Worm (Caenorhabditis elegans) whole organism, young adult: ENCODE results near the gene T20B12.5.

ENCODE experiments used
- F10E7.11 ChIP-seq: sonication (generic microtip); optimal IDR thresholded peaks from 2 replicates; lab custom pipeline; 2017; ENCODE audit warnings: mild to moderate bottlenecking, missing genetic modification characterization, moderate library complexity, missing compliant biosample characterization
- F33H1.4 ChIP-seq: fragments of 200-800 bp; sonication (Bioruptor generic); IDR thresholded peaks from 2 replicates; pipeline ENCODE4 v1.3.6; 2022; ENCODE audit warnings: missing genetic modification reagents, missing genetic modification characterization, missing compliant biosample characterization
- F55B11.4 ChIP-seq: sonication (generic microtip); optimal IDR thresholded peaks from 2 replicates; lab custom pipeline; 2016; ENCODE audit warnings: missing compliant biosample characterization, missing genetic modification characterization, borderline replicate concordance; ENCODE audit not compliant: insufficient read depth
- Y53F4B.3 ChIP-seq: fragments of 200-800 bp; sonication (Bioruptor generic); IDR thresholded peaks from 2 replicates; pipeline ENCODE4 v1.3.6; 2022; ENCODE audit warnings: missing genetic modification reagents, missing genetic modification characterization, missing compliant biosample characterization
- Y67H2A.10 ChIP-seq: fragments of 200-800 bp; sonication (Bioruptor generic); conservative IDR thresholded peaks from 2 replicates; pipeline ENCODE4 v1.3.6; 2022; ENCODE audit warnings: missing genetic modification reagents, missing genetic modification characterization, missing compliant biosample characterization
- akir-1 ChIP-seq: fragments of 200-800 bp; sonication (Bioruptor generic); optimal IDR thresholded peaks from 2 replicates; lab custom pipeline; 2018; ENCODE audit warnings: mild to moderate bottlenecking, missing genetic modification characterization, moderate library complexity, missing compliant biosample characterization
- ama-1 ChIP-seq, 3 experiments: fragments of 150-350 bp in 1 of 3; sonication (generic microtip) in 2 of 3; optimal IDR thresholded peaks; 2 replicates each; lab custom pipeline; 2014 to 2018; ENCODE audit warnings: missing biosample characterization in 2 of 3, missing genetic modification characterization in 2 of 3, missing genetic modification reagents in 2 of 3
- aptf-2 ChIP-seq: fragments of 200-800 bp; sonication (Bioruptor generic); conservative IDR thresholded peaks from 2 replicates; pipeline ENCODE4 v1.3.6; 2022; ENCODE audit warnings: missing genetic modification reagents, missing genetic modification characterization, missing compliant biosample characterization
- attf-3 ChIP-seq: fragments of 200-800 bp; sonication (Bioruptor generic); conservative IDR thresholded peaks from 2 replicates; pipeline ENCODE4 v1.3.6; 2022; ENCODE audit warnings: missing genetic modification reagents, missing genetic modification characterization, missing compliant biosample characterization
- attf-5 ChIP-seq: fragments of 200-800 bp; sonication (Bioruptor generic); optimal IDR thresholded peaks from 2 replicates; lab custom pipeline; 2018; ENCODE audit warnings: mild to moderate bottlenecking, missing genetic modification characterization, missing compliant biosample characterization
- cebp-1 ChIP-seq, 2 experiments: fragments of 200-800 bp in 1 of 2; sonication (Bioruptor generic) in 1 of 2; sonication (generic microtip) in 1 of 2; IDR thresholded peaks in 1 of 2; optimal IDR thresholded peaks in 1 of 2; 2 replicates each; pipeline versions ENCODE4 v1.3.6 to Lab custom; 2017 to 2022; ENCODE audit warnings: missing compliant biosample characterization in 2 of 2, missing genetic modification characterization in 2 of 2, mild to moderate bottlenecking in 1 of 2, missing genetic modification reagents in 1 of 2, moderate library complexity in 1 of 2
- ceh-91 ChIP-seq: fragments of 200-800 bp; sonication (Bioruptor generic); IDR thresholded peaks from 2 replicates; pipeline ENCODE4 v1.3.6; 2022; ENCODE audit warnings: missing genetic modification reagents, missing genetic modification characterization, missing compliant biosample characterization
- dox-1 ChIP-seq: fragments of 200-800 bp; sonication (Bioruptor generic); IDR thresholded peaks from 2 replicates; pipeline ENCODE4 v1.3.6; 2022; ENCODE audit warnings: missing genetic modification reagents, missing genetic modification characterization, missing compliant biosample characterization
- dpl-1 ChIP-seq: fragments of 150-350 bp; optimal IDR thresholded peaks from 2 replicates; lab custom pipeline; 2014; ENCODE audit warnings: missing biosample characterization, missing genetic modification reagents, missing genetic modification characterization
- efl-1 ChIP-seq: fragments of 150-350 bp; optimal IDR thresholded peaks from 2 replicates; lab custom pipeline; 2014; ENCODE audit warnings: missing biosample characterization, missing genetic modification reagents, missing genetic modification characterization
- egrh-3 ChIP-seq: fragments of 200-800 bp; sonication (Bioruptor generic); IDR thresholded peaks from 2 replicates; pipeline ENCODE4 v1.3.6; 2022; ENCODE audit warnings: missing genetic modification reagents, missing genetic modification characterization, missing compliant biosample characterization
- fkh-3 ChIP-seq: sonication (generic microtip); optimal IDR thresholded peaks from 2 replicates; lab custom pipeline; 2016; ENCODE audit warnings: mild to moderate bottlenecking, missing genetic modification characterization, missing compliant biosample characterization
- gei-17 ChIP-seq: fragments of 200-800 bp; sonication (Bioruptor generic); optimal IDR thresholded peaks from 2 replicates; lab custom pipeline; 2018; ENCODE audit warnings: mild to moderate bottlenecking, missing genetic modification characterization, missing compliant biosample characterization
- lag-1 ChIP-seq: fragments of 200-800 bp; sonication (Bioruptor generic); IDR thresholded peaks from 2 replicates; pipeline ENCODE4 v1.3.6; 2022; ENCODE audit warnings: missing genetic modification reagents, missing genetic modification characterization, missing compliant biosample characterization
- lin-26 ChIP-seq: fragments of 200-800 bp; sonication (Bioruptor generic); IDR thresholded peaks from 2 replicates; pipeline ENCODE4 v1.3.6; 2022; ENCODE audit warnings: missing genetic modification reagents, missing genetic modification characterization, missing compliant biosample characterization
- lin-35 ChIP-seq, 3 experiments: fragments of 150-350 bp in 2 of 3; sonication (generic microtip) in 1 of 3; optimal IDR thresholded peaks; 2 replicates each; lab custom pipeline; 2014 to 2018; ENCODE audit warnings: missing biosample characterization in 3 of 3, missing genetic modification characterization in 3 of 3, missing genetic modification reagents in 3 of 3
- lir-1 ChIP-seq: fragments of 200-800 bp; sonication (Bioruptor generic); conservative IDR thresholded peaks from 2 replicates; pipeline ENCODE4 v1.3.6; 2022; ENCODE audit warnings: missing genetic modification reagents, missing genetic modification characterization, missing compliant biosample characterization
- lsl-1 ChIP-seq: fragments of 200-800 bp; sonication (Bioruptor generic); optimal IDR thresholded peaks from 2 replicates; lab custom pipeline; 2018; ENCODE audit warnings: mild to moderate bottlenecking, missing genetic modification characterization, moderate library complexity, missing compliant biosample characterization
- madf-10 ChIP-seq: sonication (generic microtip); optimal IDR thresholded peaks from 2 replicates; lab custom pipeline; 2016; ENCODE audit warnings: mild to moderate bottlenecking, missing genetic modification characterization, missing compliant biosample characterization
- mel-28 ChIP-seq: sonication (generic microtip); optimal IDR thresholded peaks from 2 replicates; lab custom pipeline; 2016; ENCODE audit warnings: borderline replicate concordance, mild to moderate bottlenecking, missing genetic modification characterization, missing compliant biosample characterization
- mxl-1 ChIP-seq: sonication (generic microtip); optimal IDR thresholded peaks from 2 replicates; lab custom pipeline; 2016; ENCODE audit warnings: missing genetic modification characterization, missing compliant biosample characterization
- nfya-1 ChIP-seq: sonication (generic microtip); optimal IDR thresholded peaks from 2 replicates; lab custom pipeline; 2017; ENCODE audit warnings: antibody characterized with exemption, missing compliant biosample characterization, missing genetic modification characterization, borderline replicate concordance; ENCODE audit not compliant: insufficient read depth
- nhr-90 ChIP-seq: sonication (generic microtip); optimal IDR thresholded peaks from 2 replicates; lab custom pipeline; 2016; ENCODE audit warnings: missing genotype, mild to moderate bottlenecking, missing genetic modification characterization, missing compliant biosample characterization
- rpc-1 ChIP-seq, 2 experiments: fragments of 150-350 bp in 1 of 2; sonication (generic microtip) in 1 of 2; optimal IDR thresholded peaks; 2 replicates each; lab custom pipeline; 2014 to 2018; ENCODE audit warnings: missing biosample characterization in 1 of 2, missing genetic modification characterization in 1 of 2, missing genetic modification reagents in 1 of 2, missing genotype in 1 of 2
- somi-1 ChIP-seq: fragments of 200-800 bp; sonication (Bioruptor generic); optimal IDR thresholded peaks from 2 replicates; lab custom pipeline; 2018; ENCODE audit warnings: mild to moderate bottlenecking, missing genetic modification characterization, missing compliant biosample characterization
- unc-130 ChIP-seq: sonication (generic microtip); optimal IDR thresholded peaks from 2 replicates; lab custom pipeline; 2016; ENCODE audit warnings: missing genetic modification reagents, missing genetic modification characterization, missing compliant biosample characterization
- ztf-18 ChIP-seq: sonication (generic microtip); optimal IDR thresholded peaks from 2 replicates; lab custom pipeline; 2016; ENCODE audit warnings: missing genotype, mild to moderate bottlenecking, missing genetic modification characterization, missing compliant biosample characterization
- ztf-22 ChIP-seq: fragments of 200-800 bp; sonication (Bioruptor generic); optimal IDR thresholded peaks from 2 replicates; lab custom pipeline; 2018; ENCODE audit warnings: mild to moderate bottlenecking, missing genetic modification characterization, moderate library complexity, missing compliant biosample characterization
- ztf-25 ChIP-seq: fragments of 200-800 bp; sonication (Bioruptor generic); IDR thresholded peaks from 2 replicates; pipeline ENCODE4 v1.3.6; 2022; ENCODE audit warnings: missing genetic modification reagents, missing genetic modification characterization, missing compliant biosample characterization

T20B12.5 gene

DNA sequence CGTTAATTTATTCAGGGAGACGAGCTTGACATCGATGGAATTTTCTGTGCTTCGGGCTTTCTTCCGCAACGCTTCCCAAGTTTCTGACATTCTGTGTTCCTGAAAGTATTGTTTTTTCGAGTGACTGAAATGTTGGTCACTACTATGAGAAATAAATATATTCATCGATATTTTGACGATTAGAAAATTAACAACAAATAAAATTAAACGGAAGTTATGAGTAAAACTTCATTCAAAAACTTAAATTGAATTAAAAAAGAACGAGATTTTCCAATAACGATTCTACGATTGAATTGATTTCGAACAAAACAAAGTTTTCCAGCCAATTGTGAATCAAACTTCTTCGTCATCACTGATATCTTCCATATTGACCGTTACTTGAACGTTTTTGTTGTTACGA is 17.8 kb downstream of the T20B12.5 start, which contains the start of gene gos-28:
TSS of gene gos-28 (minus strand) at position 101 of the 400 bp plus-strand sequence.
- no peak for TF ChIP-seq aptf-2 (GFP tag; lab: Robert Waterston, UW)
- TF ChIP-seq rpc-1 (optimal IDR thresholded peaks at IDR 0.05; lab: Kevin White, UChicago): no peak
- TF ChIP-seq rpc-1 (tag; optimal IDR thresholded peaks at IDR 0.05; lab: Kevin White, UChicago): no peak
- no peak for TF ChIP-seq lir-1 (GFP tag; lab: Robert Waterston, UW)
- TF ChIP-seq nhr-90 (tag; lab: Kevin White, UChicago): no peak
- no peak for TF ChIP-seq lag-1 (GFP tag; lab: Robert Waterston, UW)

DNA sequence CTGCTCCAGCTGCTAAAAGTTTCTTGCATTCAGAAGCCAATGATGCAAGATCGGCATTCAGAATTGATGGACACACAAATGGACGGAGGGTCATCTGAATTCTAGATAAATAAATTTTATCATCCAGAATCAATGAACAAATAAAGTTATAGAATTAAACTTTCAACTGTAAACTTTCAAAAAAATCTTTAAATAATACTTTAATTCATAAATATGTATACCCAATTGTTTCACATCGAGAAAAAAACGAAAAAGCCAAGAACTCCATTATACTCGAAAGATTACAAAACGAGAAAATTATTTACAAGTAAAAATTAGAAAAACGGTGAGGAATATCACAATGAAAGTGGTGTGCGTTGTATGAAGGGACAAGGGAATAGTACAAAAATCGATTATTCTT is 19.9 kb downstream of the T20B12.5 start, which contains the start of gene F08F8.7:
TSS of gene F08F8.7 (minus strand) at position 101 of the 400 bp plus-strand sequence.
- no peak for TF ChIP-seq F10E7.11
- no peak for TF ChIP-seq ama-1 (optimal IDR thresholded peaks at IDR 0.05; lab: Kevin White, UChicago)
- no peak for TF ChIP-seq ama-1 (GFP tag; optimal IDR thresholded peaks at IDR 0.05; lab: Kevin White, UChicago)
- no peak for TF ChIP-seq madf-10 (tag; lab: Kevin White, UChicago)
- no peak for TF ChIP-seq F55B11.4 (tag; lab: Kevin White, UChicago)
- no peak for TF ChIP-seq dox-1 (GFP tag; lab: Robert Waterston, UW)
- TF ChIP-seq attf-5 (GFP tag; lab: Kevin White, UChicago): no peak
- TF ChIP-seq lin-26: no peak
- TF ChIP-seq lin-35 (GFP tag; optimal IDR thresholded peaks at IDR 0.05; lab: Kevin White, UChicago): no peak
- TF ChIP-seq ceh-91 (GFP tag; lab: Robert Waterston, UW): no peak
- TF ChIP-seq efl-1 (GFP tag; lab: Kevin White, UChicago): no peak
- no peak for TF ChIP-seq somi-1 (GFP tag; lab: Kevin White, UChicago)
- TF ChIP-seq nfya-1 (tag; lab: Kevin White, UChicago): no peak
- TF ChIP-seq ztf-22 (GFP tag; lab: Kevin White, UChicago): no peak
- TF ChIP-seq lag-1 (GFP tag; lab: Robert Waterston, UW): no peak
- no peak for TF ChIP-seq mel-28 (tag; lab: Kevin White, UChicago)
- TF ChIP-seq ztf-18 (tag; lab: Kevin White, UChicago): no peak
- TF ChIP-seq, all 124 proteins: peak for 0

DNA sequence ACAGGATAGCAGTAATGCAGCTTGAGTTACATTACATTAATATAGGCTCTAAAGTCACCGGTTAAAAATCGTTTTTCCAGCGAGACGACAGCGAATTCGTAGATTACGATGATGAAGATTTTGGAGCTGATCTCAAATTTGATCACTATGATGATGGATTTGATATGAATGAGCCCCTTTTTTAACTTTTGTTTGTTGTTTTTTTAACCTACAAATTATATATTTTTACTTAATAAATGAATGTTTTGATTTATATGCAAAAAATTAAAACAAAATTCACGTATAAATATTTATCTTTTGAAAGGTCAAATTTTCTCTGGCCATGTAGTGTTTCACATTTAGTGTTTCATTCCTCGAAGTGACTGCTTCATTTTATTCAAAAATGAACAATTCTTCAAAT is 23.5 kb downstream of the T20B12.5 start, which contains the start of gene F08F8.6:
TSS of gene F08F8.6 (plus strand) at position 301 of the 400 bp plus-strand sequence.
- TF ChIP-seq ceh-91 (GFP tag; lab: Robert Waterston, UW): no peak
- TF ChIP-seq Y53F4B.3 (GFP tag; lab: Robert Waterston, UW): no peak
- TF ChIP-seq egrh-3 (GFP tag; lab: Robert Waterston, UW): no peak
- no peak for TF ChIP-seq unc-130 (GFP tag; lab: Kevin White, UChicago)
- no peak for TF ChIP-seq mxl-1 (tag; lab: Kevin White, UChicago)
- no peak for TF ChIP-seq cebp-1 (GFP tag; IDR thresholded peaks at IDR 0.05; lab: Robert Waterston, UW)
- TF ChIP-seq cebp-1 (tag; optimal IDR thresholded peaks at IDR 0.05; lab: Kevin White, UChicago): no peak
- TF ChIP-seq dpl-1 (GFP tag; lab: Kevin White, UChicago): no peak
- no peak for TF ChIP-seq ztf-25 (GFP tag; lab: Robert Waterston, UW)
- TF ChIP-seq akir-1 (GFP tag; lab: Kevin White, UChicago): no peak
- TF ChIP-seq gei-17 (GFP tag; lab: Kevin White, UChicago): no peak

DNA sequence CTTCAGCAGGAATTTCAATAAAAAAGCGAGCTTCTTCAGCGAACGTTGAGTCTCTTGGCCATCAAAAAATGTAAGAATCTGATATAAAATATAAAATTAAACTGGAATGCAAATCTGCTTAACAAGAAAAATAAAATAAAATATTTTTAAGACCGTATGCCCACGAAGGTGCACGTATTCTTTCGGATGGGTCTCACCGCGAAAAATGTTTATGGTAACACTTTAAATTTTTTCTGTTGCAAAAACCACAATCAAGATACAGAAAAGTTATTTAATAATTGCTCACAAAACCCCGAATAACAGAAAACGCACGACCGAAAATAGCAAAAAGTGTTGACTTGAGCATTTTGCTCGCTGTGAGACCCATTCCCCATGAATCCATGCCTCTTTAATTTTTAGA is 27.8 kb downstream of the T20B12.5 start:
- TF ChIP-seq Y67H2A.10 (GFP tag; lab: Robert Waterston, UW) (no peak), lsl-1 (peak; percentile 50), fkh-3 (tag; lab: Kevin White, UChicago) (no peak), F33H1.4 (GFP tag; lab: Robert Waterston, UW) (peak; percentile 59; the same call in 1 of the 2 replicates), attf-3 (GFP tag; lab: Robert Waterston, UW) (no peak)
